Worm (Caenorhabditis elegans) whole organism, L1 larva: ENCODE results near the gene lars-1.
A peak's percentile ranks its signal among the peaks of the same experiment; 100 is the strongest.

Experiments
- C04F5.9 ChIP-seq: sonication (generic microtip); optimal IDR thresholded peaks from 2 replicates; lab custom pipeline; 2016; ENCODE audit warnings: missing genetic modification characterization, missing compliant biosample characterization
- C34B4.2 ChIP-seq: sonication (generic microtip); optimal IDR thresholded peaks from 2 replicates; lab custom pipeline; 2017; ENCODE audit warnings: mild to moderate bottlenecking, missing genetic modification characterization, missing compliant biosample characterization
- aha-1 ChIP-seq: fragments of 150-350 bp; optimal IDR thresholded peaks from 2 replicates; lab custom pipeline; 2014; ENCODE audit warnings: missing biosample characterization, missing genetic modification characterization
- blmp-1 ChIP-seq: fragments of 150-350 bp; optimal IDR thresholded peaks from 2 replicates; lab custom pipeline; 2014; ENCODE audit warnings: missing biosample characterization, missing genetic modification characterization
- ceh-63 ChIP-seq: fragments of 200-800 bp; sonication (Bioruptor generic); optimal IDR thresholded peaks from 2 replicates; lab custom pipeline; 2018; ENCODE audit warnings: mild to moderate bottlenecking, missing genetic modification characterization, missing compliant biosample characterization
- ceh-82 ChIP-seq, 3 experiments: fragments of 150-350 bp in 1 of 3; sonication (generic microtip) in 2 of 3; optimal IDR thresholded peaks; 2 replicates each; lab custom pipeline; 2014 to 2017; ENCODE audit warnings: missing biosample characterization in 3 of 3, missing genetic modification characterization in 3 of 3
- ceh-90 ChIP-seq: sonication (generic microtip); optimal IDR thresholded peaks from 2 replicates; lab custom pipeline; 2016; ENCODE audit warnings: missing genetic modification characterization, missing compliant biosample characterization
- ces-1 ChIP-seq: fragments of 150-350 bp; optimal IDR thresholded peaks from 2 replicates; lab custom pipeline; 2014; ENCODE audit warnings: missing biosample characterization, missing genetic modification reagents, missing genetic modification characterization
- dpl-1 ChIP-seq, 3 experiments: fragments of 150-350 bp in 2 of 3; sonication (generic microtip) in 1 of 3; optimal IDR thresholded peaks; 2 replicates each; lab custom pipeline; 2014 to 2017; ENCODE audit warnings: missing biosample characterization in 3 of 3, missing genetic modification characterization in 3 of 3, missing genetic modification reagents in 3 of 3
- dsc-1 ChIP-seq: sonication (generic microtip); optimal IDR thresholded peaks from 2 replicates; lab custom pipeline; 2016; ENCODE audit warnings: mild to moderate bottlenecking, missing genetic modification characterization, missing compliant biosample characterization
- efl-1 ChIP-seq, 4 experiments: fragments of 150-350 bp; optimal IDR thresholded peaks in 3 of 4; peaks in 1 of 4; 1 replicate in 1 of 4; 2 replicates in 3 of 4; lab custom pipeline; 2014; ENCODE audit warnings: missing biosample characterization in 2 of 4, missing genetic modification characterization in 2 of 4, missing genetic modification reagents in 2 of 4
- elt-2 ChIP-seq: sonication (generic microtip); optimal IDR thresholded peaks from 2 replicates; lab custom pipeline; 2016; ENCODE audit warnings: missing genetic modification characterization, mild to moderate bottlenecking, inconsistent platforms, missing compliant biosample characterization, missing genetic modification reagents
- fkh-10 ChIP-seq: sonication (generic microtip); optimal IDR thresholded peaks from 2 replicates; lab custom pipeline; 2017; ENCODE audit warnings: missing biosample characterization, missing genetic modification reagents, missing genetic modification characterization
- fkh-4 ChIP-seq: sonication (generic microtip); optimal IDR thresholded peaks from 2 replicates; lab custom pipeline; 2016; ENCODE audit warnings: missing compliant biosample characterization, missing genetic modification characterization, borderline replicate concordance
- fkh-8 ChIP-seq: sonication (generic microtip); optimal IDR thresholded peaks from 2 replicates; lab custom pipeline; 2016; ENCODE audit warnings: mild to moderate bottlenecking, missing genetic modification characterization, missing compliant biosample characterization
- fos-1 ChIP-seq: fragments of 150-350 bp; optimal IDR thresholded peaks from 2 replicates; lab custom pipeline; 2014; ENCODE audit warnings: missing biosample characterization, missing genetic modification characterization
- grh-1 ChIP-seq: fragments of 200-800 bp; sonication (Bioruptor generic); IDR thresholded peaks from 2 replicates; pipeline ENCODE4 v1.3.6; 2022; ENCODE audit warnings: missing genetic modification reagents, missing genetic modification characterization, missing compliant biosample characterization
- hlh-17 ChIP-seq: fragments of 200-800 bp; sonication (Bioruptor generic); optimal IDR thresholded peaks from 2 replicates; lab custom pipeline; 2018; ENCODE audit warnings: missing genetic modification characterization, mild to moderate bottlenecking, missing compliant biosample characterization, moderate library complexity, borderline replicate concordance
- hlh-4 ChIP-seq: sonication (generic microtip); optimal IDR thresholded peaks from 2 replicates; lab custom pipeline; 2016; ENCODE audit warnings: mild to moderate bottlenecking, missing genetic modification characterization, missing compliant biosample characterization
- irx-1 ChIP-seq: sonication (generic microtip); optimal IDR thresholded peaks from 2 replicates; lab custom pipeline; 2016; ENCODE audit warnings: missing genetic modification characterization, missing compliant biosample characterization
- jun-1 ChIP-seq: fragments of 150-350 bp; optimal IDR thresholded peaks from 2 replicates; lab custom pipeline; 2014; ENCODE audit warnings: missing biosample characterization, missing genetic modification reagents, missing genetic modification characterization
- lin-13 ChIP-seq: fragments of 150-350 bp; optimal IDR thresholded peaks from 2 replicates; lab custom pipeline; 2014; ENCODE audit warnings: missing biosample characterization, missing genetic modification reagents, missing genetic modification characterization
- lin-14 ChIP-seq: fragments of 200-800 bp; sonication (Bioruptor generic); optimal IDR thresholded peaks from 2 replicates; lab custom pipeline; 2018; ENCODE audit warnings: mild to moderate bottlenecking, missing genetic modification characterization, moderate library complexity, missing compliant biosample characterization
- lin-15B ChIP-seq: fragments of 150-350 bp; sonication (generic microtip); optimal IDR thresholded peaks from 3 replicates; lab custom pipeline; 2014; ENCODE audit warnings: missing biosample characterization, missing genetic modification characterization
- lin-39 ChIP-seq: fragments of 150-350 bp; optimal IDR thresholded peaks from 2 replicates; lab custom pipeline; 2014; ENCODE audit warnings: missing biosample characterization, missing genetic modification reagents, missing genetic modification characterization
- lir-3 ChIP-seq: sonication (generic microtip); optimal IDR thresholded peaks from 2 replicates; lab custom pipeline; 2016; ENCODE audit warnings: mild to moderate bottlenecking, missing genetic modification characterization, moderate library complexity, missing compliant biosample characterization; ENCODE audit not compliant: poor library complexity
- lsy-2 ChIP-seq, 2 experiments: fragments of 150-350 bp; optimal IDR thresholded peaks; 2 replicates each; lab custom pipeline; 2014; ENCODE audit warnings: missing biosample characterization in 2 of 2, missing genetic modification characterization in 2 of 2
- mab-9 ChIP-seq: fragments of 200-800 bp; sonication (Bioruptor generic); IDR thresholded peaks from 2 replicates; pipeline ENCODE4 v1.3.6; 2022; ENCODE audit warnings: missing genetic modification reagents, missing genetic modification characterization, missing compliant biosample characterization
- mep-1 ChIP-seq: fragments of 150-350 bp; optimal IDR thresholded peaks from 2 replicates; lab custom pipeline; 2014; ENCODE audit warnings: missing biosample characterization, missing genetic modification characterization
- nhr-12 ChIP-seq: sonication (generic microtip); optimal IDR thresholded peaks from 2 replicates; lab custom pipeline; 2017; ENCODE audit warnings: missing biosample characterization, missing genetic modification characterization
- nhr-19 ChIP-seq: fragments of 200-800 bp; sonication (Bioruptor generic); conservative IDR thresholded peaks from 2 replicates; pipeline ENCODE4 v1.3.6; 2022; ENCODE audit warnings: missing genetic modification characterization, missing compliant biosample characterization
- nhr-237 ChIP-seq: fragments of 150-350 bp; optimal IDR thresholded peaks from 2 replicates; lab custom pipeline; 2014; ENCODE audit warnings: missing biosample characterization, missing genetic modification characterization
- nhr-28 ChIP-seq: fragments of 150-350 bp; optimal IDR thresholded peaks from 2 replicates; lab custom pipeline; 2014; ENCODE audit warnings: missing biosample characterization, missing genetic modification characterization
- nhr-84 ChIP-seq: sonication (generic microtip); optimal IDR thresholded peaks from 2 replicates; lab custom pipeline; 2017; ENCODE audit warnings: missing biosample characterization, missing genetic modification characterization
- nhr-85 ChIP-seq: sonication (generic microtip); peaks from one replicate; lab custom pipeline; 2016; ENCODE audit warnings: missing genetic modification characterization, inconsistent platforms, missing compliant biosample characterization
- nhr-90 ChIP-seq: sonication (generic microtip); optimal IDR thresholded peaks from 2 replicates; lab custom pipeline; 2016; ENCODE audit warnings: mild to moderate bottlenecking, missing genetic modification characterization, missing compliant biosample characterization; ENCODE audit not compliant: poor library complexity
- pag-3 ChIP-seq: sonication (generic microtip); optimal IDR thresholded peaks from 2 replicates; lab custom pipeline; 2017; ENCODE audit warnings: missing genetic modification characterization, mild to moderate bottlenecking, missing compliant biosample characterization, antibody characterized with exemption, borderline replicate concordance; ENCODE audit not compliant: insufficient read depth
- pax-3 ChIP-seq: fragments of 200-800 bp; sonication (Bioruptor generic); optimal IDR thresholded peaks from 2 replicates; lab custom pipeline; 2018; ENCODE audit warnings: mild to moderate bottlenecking, missing genetic modification characterization, moderate library complexity, missing compliant biosample characterization
- rnt-1 ChIP-seq: sonication (generic microtip); optimal IDR thresholded peaks from 2 replicates; lab custom pipeline; 2016; ENCODE audit warnings: mild to moderate bottlenecking, missing genetic modification characterization, moderate library complexity, missing compliant biosample characterization
- snpc-4 ChIP-seq: fragments of 150-350 bp; optimal IDR thresholded peaks from 2 replicates; lab custom pipeline; 2014; ENCODE audit warnings: missing biosample characterization, missing genetic modification characterization
- sox-4 ChIP-seq: sonication (generic microtip); optimal IDR thresholded peaks from 2 replicates; lab custom pipeline; 2016; ENCODE audit warnings: missing genetic modification characterization, missing compliant biosample characterization
- swsn-7 ChIP-seq: sonication (generic microtip); optimal IDR thresholded peaks from 2 replicates; lab custom pipeline; 2016; ENCODE audit warnings: missing genetic modification characterization, missing compliant biosample characterization
- tlp-1 ChIP-seq: fragments of 150-350 bp; optimal IDR thresholded peaks from 2 replicates; lab custom pipeline; 2014; ENCODE audit warnings: missing biosample characterization, missing genetic modification characterization
- unc-30 ChIP-seq: sonication (generic microtip); optimal IDR thresholded peaks from 2 replicates; lab custom pipeline; 2017; ENCODE audit warnings: missing biosample characterization, missing genetic modification characterization
- unc-86 ChIP-seq: sonication (generic microtip); optimal IDR thresholded peaks from 2 replicates; lab custom pipeline; 2016; ENCODE audit warnings: missing genetic modification characterization, missing compliant biosample characterization
- vab-15 ChIP-seq: sonication (generic microtip); optimal IDR thresholded peaks from 2 replicates; lab custom pipeline; 2017; ENCODE audit warnings: missing genotype, mild to moderate bottlenecking, missing genetic modification characterization, missing compliant biosample characterization
- xbp-1 ChIP-seq: sonication (generic microtip); optimal IDR thresholded peaks from 2 replicates; lab custom pipeline; 2016; ENCODE audit warnings: missing genetic modification characterization, missing compliant biosample characterization
- ztf-4 ChIP-seq: fragments of 150-350 bp; optimal IDR thresholded peaks from 2 replicates; lab custom pipeline; 2014; ENCODE audit warnings: missing biosample characterization, missing genetic modification characterization

Gene lars-1

ce11 chrIII:4186751-4187309 is at the start of gene lars-1:
lars-1 (minus strand) TSS chrIII:4186801.
- TF ChIP-seq lir-3 (tag; lab: Kevin White, UChicago) (peak; percentile 15), nhr-237 (tag; lab: Kevin White, UChicago) (no peak), dpl-1 (GFP tag; optimal IDR thresholded peaks at IDR 0.05; lab: Kevin White, UChicago) (peak in 1 of 3 experiments; percentile 10), fkh-10 (GFP tag; lab: Kevin White, UChicago) (no peak), lsy-2 (tag; optimal IDR thresholded peaks at IDR 0.05; lab: Kevin White, UChicago) (peak in 1 of 2 experiments; percentile 29), pax-3 (tag; lab: Kevin White, UChicago) (no peak), blmp-1 (tag; lab: Kevin White, UChicago) (peak; percentile 32), pag-3 (tag; lab: Kevin White, UChicago) (peak; percentile 94), rnt-1 (tag; lab: Kevin White, UChicago) (peak; percentile 15), ceh-90 (no peak), efl-1 (optimal IDR thresholded peaks at IDR 0.05; lab: Kevin White, UChicago) (no peak), efl-1 (GFP tag; optimal IDR thresholded peaks at IDR 0.05 in 1 of 2; lab: Kevin White, UChicago) (peak in 1 of 2 experiments; percentile 81)

ce11 chrIII:4236178-4236577 is 49.6 kb upstream of the lars-1 start:
- TF ChIP-seq nhr-84 (tag; lab: Kevin White, UChicago) = no peak
- no peak for TF ChIP-seq unc-30 (tag; lab: Kevin White, UChicago)
- peak; percentile 31 to 54 for TF ChIP-seq efl-1 (optimal IDR thresholded peaks at IDR 0.05; lab: Kevin White, UChicago)
- TF ChIP-seq efl-1 (GFP tag; optimal IDR thresholded peaks at IDR 0.05 in 1 of 2; lab: Kevin White, UChicago) = peak in 1 of 2 experiments; percentile 90
- 0 out of 2 replicates have a peak, but pooled peaks have one; percentile 27 for TF ChIP-seq grh-1
- peak; percentile 61 for TF ChIP-seq lin-14 (GFP tag; lab: Kevin White, UChicago)
- peak; percentile 94 for TF ChIP-seq nhr-85 (tag; lab: Kevin White, UChicago)
- no peak for TF ChIP-seq nhr-28 (tag; lab: Kevin White, UChicago)
- no peak for TF ChIP-seq fkh-4 (tag; lab: Kevin White, UChicago)
- TF ChIP-seq jun-1 (tag; lab: Kevin White, UChicago) = no peak
- no peak for TF ChIP-seq hlh-4 (tag; lab: Kevin White, UChicago)
- no peak for TF ChIP-seq ces-1 (GFP tag; lab: Kevin White, UChicago)
- TF ChIP-seq irx-1 = no peak
- TF ChIP-seq mab-9 = no peak
- no peak for TF ChIP-seq fos-1
- no peak for TF ChIP-seq C34B4.2 (tag; lab: Kevin White, UChicago)
- peak; percentile 19 for TF ChIP-seq nhr-90 (tag; lab: Kevin White, UChicago)
- TF ChIP-seq lsy-2 (tag; optimal IDR thresholded peaks at IDR 0.05; lab: Kevin White, UChicago) = peak in 1 of 2 experiments; percentile 45
- no peak for TF ChIP-seq pax-3 (tag; lab: Kevin White, UChicago)
- TF ChIP-seq C04F5.9 (tag; lab: Kevin White, UChicago) = no peak
- peak; percentile 29 for TF ChIP-seq mep-1 (tag; lab: Kevin White, UChicago)
- no peak for TF ChIP-seq ceh-90
- no peak for TF ChIP-seq dsc-1 (tag; lab: Kevin White, UChicago)
- TF ChIP-seq lin-39 = no peak
- TF ChIP-seq xbp-1 (tag; lab: Kevin White, UChicago) = no peak
- TF ChIP-seq fkh-8 = no peak
- TF ChIP-seq nhr-12 (tag; lab: Kevin White, UChicago) = no peak
- no peak for TF ChIP-seq tlp-1 (tag; lab: Kevin White, UChicago)
- TF ChIP-seq snpc-4 = no peak
- peak; percentile 20; the same call in 1 of the 2 replicates for TF ChIP-seq nhr-19
- TF ChIP-seq vab-15 (tag; lab: Kevin White, UChicago) = no peak
- TF ChIP-seq lin-13 (GFP tag; lab: Kevin White, UChicago) = peak; percentile 95
- TF ChIP-seq ztf-4 (tag; lab: Kevin White, UChicago) = no peak
- TF ChIP-seq unc-86 (tag; lab: Kevin White, UChicago) = no peak
- TF ChIP-seq elt-2 (tag; lab: Kevin White, UChicago) = no peak
- no peak for TF ChIP-seq aha-1 (tag; lab: Kevin White, UChicago)
- peak; percentile 11 for TF ChIP-seq swsn-7 (tag; lab: Kevin White, UChicago)
- TF ChIP-seq lin-15B = no peak
- TF ChIP-seq hlh-17 = no peak
- no peak for TF ChIP-seq pag-3 (tag; lab: Kevin White, UChicago)
- no peak for TF ChIP-seq ceh-63 (GFP tag; lab: Kevin White, UChicago)
- no peak for TF ChIP-seq dpl-1 (GFP tag; optimal IDR thresholded peaks at IDR 0.05; lab: Kevin White, UChicago)
- no peak for TF ChIP-seq sox-4 (tag; lab: Kevin White, UChicago)
- TF ChIP-seq ceh-82 (tag; optimal IDR thresholded peaks at IDR 0.05; lab: Kevin White, UChicago) = no peak
